Worm (Caenorhabditis elegans) whole organism, mixed stage, embryonic: ENCODE measurements around the gene nkcc-1.

Source experiments
- blmp-1 ChIP-seq: fragments of 150-350 bp; optimal IDR thresholded peaks from 2 replicates; lab custom pipeline; 2014; ENCODE audit warnings: missing biosample characterization, missing genetic modification characterization
- ceh-43 ChIP-seq: fragments of 200-800 bp; sonication (Bioruptor generic); optimal IDR thresholded peaks from 2 replicates; lab custom pipeline; 2018; ENCODE audit warnings: mild to moderate bottlenecking, missing genetic modification characterization, moderate library complexity, missing compliant biosample characterization
- elt-1 ChIP-seq: sonication (generic microtip); optimal IDR thresholded peaks from 2 replicates; lab custom pipeline; 2017; ENCODE audit warnings: missing genetic modification characterization, mild to moderate bottlenecking, missing compliant biosample characterization, antibody characterized with exemption, moderate library complexity, borderline replicate concordance; ENCODE audit not compliant: insufficient read depth
- elt-3 ChIP-seq: fragments of 150-350 bp; optimal IDR thresholded peaks from 2 replicates; lab custom pipeline; 2014; ENCODE audit warnings: missing biosample characterization, missing genetic modification characterization
- pha-4 ChIP-seq: fragments of 150-350 bp; optimal IDR thresholded peaks from 2 replicates; lab custom pipeline; 2018; ENCODE audit warnings: missing biosample characterization, missing genetic modification reagents, missing genetic modification characterization
- snpc-4 ChIP-seq: fragments of 150-350 bp; optimal IDR thresholded peaks from 2 replicates; lab custom pipeline; 2014; ENCODE audit warnings: missing biosample characterization, missing genetic modification characterization
- ztf-11 ChIP-seq: fragments of 150-350 bp; optimal IDR thresholded peaks from 2 replicates; lab custom pipeline; 2014; ENCODE audit warnings: missing biosample characterization, missing genetic modification characterization

DNA sequence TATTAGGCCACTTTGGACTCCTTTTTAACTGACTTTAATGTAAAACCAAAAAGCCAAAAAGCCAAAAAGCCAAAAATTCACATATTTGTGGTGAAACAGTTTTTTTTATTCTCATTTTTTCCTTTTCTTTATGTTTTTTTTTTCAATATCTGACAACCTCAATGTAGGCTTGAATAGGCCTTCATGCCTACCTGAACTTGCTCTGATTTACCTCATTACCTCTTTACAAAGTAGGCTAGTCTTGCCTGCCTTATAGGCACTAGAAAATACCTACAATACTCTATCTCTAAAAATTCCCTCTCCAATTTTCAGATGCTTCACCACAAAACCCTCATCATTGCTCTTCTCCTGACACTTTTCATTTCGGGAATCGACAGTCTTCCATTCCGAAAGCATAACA, 17.6 kb downstream of the nkcc-1 start, which contains the start of gene ins-34:
- no peak for TF ChIP-seq blmp-1 (tag; lab: Kevin White, UChicago)
- TF ChIP-seq elt-3, result no peak
- no peak for TF ChIP-seq ceh-43 (GFP tag; lab: Kevin White, UChicago)
- no peak for TF ChIP-seq pha-4 (tag; lab: Kevin White, UChicago)
- no peak for TF ChIP-seq ztf-11 (tag; lab: Kevin White, UChicago)
- TF ChIP-seq elt-1 (tag; lab: Kevin White, UChicago), result no peak
- TF ChIP-seq snpc-4 (tag; lab: Kevin White, UChicago), result no peak
